Worm (Caenorhabditis elegans) whole organism, early embryonic: Measurements from ENCODE around the gene C01G6.4.

Source experiments
- B0310.2 ChIP-seq: sonication (generic microtip); optimal IDR thresholded peaks from 2 replicates; lab custom pipeline; 2016; ENCODE audit warnings: mild to moderate bottlenecking, missing genetic modification characterization, missing compliant biosample characterization
- aly-1 ChIP-seq: sonication (generic microtip); optimal IDR thresholded peaks from 2 replicates; lab custom pipeline; 2016; ENCODE audit warnings: missing genetic modification characterization, missing compliant biosample characterization
- ama-1 ChIP-seq: fragments of 150-350 bp; optimal IDR thresholded peaks from 2 replicates; lab custom pipeline; 2014
- ceh-13 ChIP-seq: fragments of 200-800 bp; sonication (Bioruptor generic); optimal IDR thresholded peaks from 2 replicates; lab custom pipeline; 2018; ENCODE audit warnings: mild to moderate bottlenecking, missing genetic modification characterization, missing compliant biosample characterization
- ceh-36 ChIP-seq: sonication (generic microtip); optimal IDR thresholded peaks from 2 replicates; lab custom pipeline; 2016; ENCODE audit warnings: missing genetic modification characterization, inconsistent platforms, missing compliant biosample characterization
- flt-1 ChIP-seq: fragments of 200-800 bp; sonication (Bioruptor generic); IDR thresholded peaks from 2 replicates; pipeline ENCODE4 v1.3.6; 2022; ENCODE audit warnings: missing genetic modification characterization, missing compliant biosample characterization
- hmbx-1 ChIP-seq: sonication (generic microtip); optimal IDR thresholded peaks from 2 replicates; lab custom pipeline; 2016; ENCODE audit warnings: mild to moderate bottlenecking, missing genetic modification characterization, missing compliant biosample characterization
- hmg-4 ChIP-seq: fragments of 200-800 bp; sonication (Bioruptor generic); optimal IDR thresholded peaks from 2 replicates; lab custom pipeline; 2018; ENCODE audit warnings: mild to moderate bottlenecking, missing genetic modification characterization, missing compliant biosample characterization
- hnd-1 ChIP-seq: sonication (generic microtip); optimal IDR thresholded peaks from 2 replicates; lab custom pipeline; 2016; ENCODE audit warnings: missing genetic modification characterization, missing compliant biosample characterization
- pes-1 ChIP-seq: fragments of 200-800 bp; sonication (Bioruptor generic); IDR thresholded peaks from 2 replicates; pipeline ENCODE4 v1.3.6; 2022; ENCODE audit warnings: missing genetic modification reagents, missing genetic modification characterization, missing compliant biosample characterization
- scrt-1 ChIP-seq: fragments of 200-800 bp; sonication (Bioruptor generic); IDR thresholded peaks from 2 replicates; pipeline ENCODE4 v1.3.6; 2022; ENCODE audit warnings: missing genetic modification characterization, missing compliant biosample characterization
- tra-4 ChIP-seq: sonication (generic microtip); optimal IDR thresholded peaks from 2 replicates; lab custom pipeline; 2017; ENCODE audit warnings: missing genetic modification characterization, missing compliant biosample characterization

DNA sequence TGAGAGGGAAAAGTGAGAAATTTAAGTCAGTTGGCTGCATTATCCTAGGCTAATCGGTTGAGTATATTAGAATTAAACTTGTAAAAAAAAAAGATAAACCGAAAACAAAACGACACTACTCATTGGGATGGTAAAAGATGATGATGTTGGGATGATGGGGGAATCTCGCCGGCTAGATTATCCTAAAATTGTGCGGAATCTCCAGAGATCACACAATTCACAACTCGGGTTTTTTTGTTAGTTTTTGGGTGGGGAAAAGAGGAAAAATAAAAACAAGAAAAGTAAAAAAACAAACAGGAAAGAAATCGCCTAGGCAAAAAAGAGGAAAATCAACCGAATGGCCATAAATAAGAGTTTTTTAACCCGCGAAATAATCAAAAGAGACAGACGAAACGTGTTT is 2.3 kb upstream of the C01G6.4 start:
- no peak for TF ChIP-seq hmbx-1
- TF ChIP-seq ama-1: no peak
- TF ChIP-seq tra-4 (tag; lab: Kevin White, UChicago): no peak
- TF ChIP-seq B0310.2 (tag; lab: Kevin White, UChicago): no peak
- no peak for TF ChIP-seq hnd-1 (tag; lab: Kevin White, UChicago)
- no peak for TF ChIP-seq flt-1
- TF ChIP-seq ceh-36 (tag; lab: Kevin White, UChicago): no peak
- TF ChIP-seq aly-1: no peak
- no peak for TF ChIP-seq ceh-13 (GFP tag; lab: Kevin White, UChicago)
- no peak for TF ChIP-seq pes-1 (GFP tag; lab: Robert Waterston, UW)
- TF ChIP-seq scrt-1 (GFP tag; lab: Robert Waterston, UW): no peak
- no peak for TF ChIP-seq hmg-4 (GFP tag; lab: Kevin White, UChicago)
